Fruit fly (Drosophila melanogaster): ENCODE measurements around the gene CG13375.
A peak's percentile ranks its signal among the peaks of the same experiment; 100 is the strongest.

The CG13375 gene

dm6 chrX:339866-340571 is 45.3 kb upstream of the CG13375 start (continued):
- TF ChIP-seq ttk (GFP tag; IDR thresholded peaks at IDR 0.05) (no peak), CG10267 (tag; optimal IDR thresholded peaks at IDR 0.05) (no peak), BEAF-32 (GFP tag; optimal IDR thresholded peaks at IDR 0.05) (no peak), ab (GFP tag; optimal IDR thresholded peaks at IDR 0.05) (no peak), Mad (GFP tag; optimal IDR thresholded peaks at IDR 0.05) (no peak), CG6683 (GFP tag; optimal IDR thresholded peaks at IDR 0.05) (no peak), CG2678 (tag; optimal IDR thresholded peaks at IDR 0.05) (peak; percentile 13), CG2129 (GFP tag; IDR thresholded peaks at IDR 0.05; ENCODE audit: partially characterized antibody) (no peak), oc (tag; optimal IDR thresholded peaks at IDR 0.05) (no peak), ase (GFP tag; IDR thresholded peaks at IDR 0.05) (no peak), Ptx1 (GFP tag; IDR thresholded peaks at IDR 0.05) (0 out of 2 replicates have a peak, but pooled peaks have one; percentile 15), crp (GFP tag; optimal IDR thresholded peaks at IDR 0.05) (no peak), CG6791 (GFP tag; IDR thresholded peaks at IDR 0.05; ENCODE audit: partially characterized antibody) (no peak), kni (GFP tag; optimal IDR thresholded peaks at IDR 0.05) (peak; percentile 24), Aef1 (GFP tag; IDR thresholded peaks at IDR 0.05) (no peak), CG7271 (tag; optimal IDR thresholded peaks at IDR 0.05) (no peak), CG4424 (GFP tag; optimal IDR thresholded peaks at IDR 0.05) (no peak), ato (GFP tag; IDR thresholded peaks at IDR 0.05; ENCODE audit: partially characterized antibody) (no peak), ci (GFP tag; IDR thresholded peaks at IDR 0.05) (no peak), Pdp1 (GFP tag; optimal IDR thresholded peaks at IDR 0.05) (peak in 1 of 2 experiments; percentile 21), HmgZ (tag; optimal IDR thresholded peaks at IDR 0.05) (no peak), CG13775 (GFP tag; optimal IDR thresholded peaks at IDR 0.05) (no peak), CG11504 (tag; optimal IDR thresholded peaks at IDR 0.05) (peak; percentile 43), gem (tag; optimal IDR thresholded peaks at IDR 0.05) (peak; percentile 60), CG14441 (GFP tag; IDR thresholded peaks at IDR 0.05) (no peak), al (GFP tag; IDR thresholded peaks at IDR 0.05) (no peak), CG15269 (tag; optimal IDR thresholded peaks at IDR 0.05) (peak; percentile 18), CHES-1-like (GFP tag; optimal IDR thresholded peaks at IDR 0.05) (no peak), Oli (tag; optimal IDR thresholded peaks at IDR 0.05) (peak; percentile 9), CG1024 (GFP tag; IDR thresholded peaks at IDR 0.05) (no peak), unpg (GFP tag; optimal IDR thresholded peaks at IDR 0.05) (peak; percentile 18), CG8478 (optimal IDR thresholded peaks at IDR 0.05) (no peak), CG11456 (GFP tag; IDR thresholded peaks at IDR 0.05) (no peak), zfh1 (GFP tag; IDR thresholded peaks at IDR 0.05) (no peak), CG11723 (GFP tag; optimal IDR thresholded peaks at IDR 0.05) (no peak), zfh2 (GFP tag; optimal IDR thresholded peaks at IDR 0.05) (no peak), Doc2 (GFP tag; IDR thresholded peaks at IDR 0.05) (no peak), klu (GFP tag; IDR thresholded peaks at IDR 0.05) (no peak), ac (GFP tag; optimal IDR thresholded peaks at IDR 0.05) (no peak), sd (tag; optimal IDR thresholded peaks at IDR 0.05) (peak; percentile 83), NC2β (GFP tag; optimal IDR thresholded peaks at IDR 0.05) (no peak), CrebB (tag; optimal IDR thresholded peaks at IDR 0.05) (no peak), CG16863 (GFP tag; optimal IDR thresholded peaks at IDR 0.05) (no peak), Xrp1 (GFP tag; IDR thresholded peaks at IDR 0.05) (no peak), CG7987 (GFP tag; optimal IDR thresholded peaks at IDR 0.05) (no peak), Sin3A (optimal IDR thresholded peaks at IDR 0.05) (no peak), tin (GFP tag; optimal IDR thresholded peaks at IDR 0.05) (no peak), Bdp1 (GFP tag; optimal IDR thresholded peaks at IDR 0.05) (no peak), jumu (GFP tag; optimal IDR thresholded peaks at IDR 0.05) (no peak), twi (tag; optimal IDR thresholded peaks at IDR 0.05) (no peak)
